Worm (Caenorhabditis elegans): ENCODE measurements around the gene pals-31.

pals-31 gene

ce11 chrV:676090-676489, 39.7 kb downstream of the pals-31 start:
- TF ChIP-seq hmg-4 (GFP tag; optimal IDR thresholded peaks at IDR 0.05): no peak
- no peak for TF ChIP-seq hmbx-1 (tag; optimal IDR thresholded peaks at IDR 0.05)
- TF ChIP-seq scrt-1 (GFP tag; IDR thresholded peaks at IDR 0.05): no peak
- no peak for TF ChIP-seq pes-1 (GFP tag; IDR thresholded peaks at IDR 0.05)
- TF ChIP-seq ceh-13 (GFP tag; optimal IDR thresholded peaks at IDR 0.05): no peak
- no peak for TF ChIP-seq aly-1 (tag; optimal IDR thresholded peaks at IDR 0.05)
- no peak for TF ChIP-seq ets-7 (tag; optimal IDR thresholded peaks at IDR 0.05)
- no peak for TF ChIP-seq B0310.2 (tag; optimal IDR thresholded peaks at IDR 0.05)
- no peak for TF ChIP-seq tbx-11 (GFP tag; IDR thresholded peaks at IDR 0.05)
- no peak for TF ChIP-seq tbx-37 (GFP tag; conservative IDR thresholded peaks at IDR 0.05)
- TF ChIP-seq tra-4 (tag; optimal IDR thresholded peaks at IDR 0.05): no peak
- TF ChIP-seq ceh-36 (tag; optimal IDR thresholded peaks at IDR 0.05): no peak
- no peak for TF ChIP-seq ama-1 (optimal IDR thresholded peaks at IDR 0.05)
- TF ChIP-seq F13C5.2 (tag; optimal IDR thresholded peaks at IDR 0.05): no peak
- no peak for TF ChIP-seq sea-1 (GFP tag; conservative IDR thresholded peaks at IDR 0.05)

- TF ChIP-seq tbx-37 (GFP tag; conservative IDR thresholded peaks at IDR 0.05) (no peak), sea-1 (GFP tag; conservative IDR thresholded peaks at IDR 0.05) (no peak), flt-1 (GFP tag; IDR thresholded peaks at IDR 0.05) (no peak), aly-1 (tag; optimal IDR thresholded peaks at IDR 0.05) (no peak), hmbx-1 (tag; optimal IDR thresholded peaks at IDR 0.05) (no peak), ceh-36 (tag; optimal IDR thresholded peaks at IDR 0.05) (no peak), B0310.2 (tag; optimal IDR thresholded peaks at IDR 0.05) (no peak), ceh-13 (GFP tag; optimal IDR thresholded peaks at IDR 0.05) (no peak), hnd-1 (tag; optimal IDR thresholded peaks at IDR 0.05) (no peak), ama-1 (optimal IDR thresholded peaks at IDR 0.05) (no peak)
These were observed 40.2 kb downstream of the pals-31 start, which contains the start of the genes fbxa-72 and srx-21 for ce11 chrV:676550-677084. fbxa-72 (minus strand) TSS chrV:676753. srx-21 (plus strand) TSS chrV:677034.

- TF ChIP-seq hmg-4 (GFP tag; optimal IDR thresholded peaks at IDR 0.05): no peak
These were observed 43.3 kb downstream of the pals-31 start, which contains the start of gene srx-22 for ce11 chrV:679663-680062. srx-22 (plus strand) TSS chrV:679963.

ce11 chrV:682031-682430, 45.6 kb downstream of the pals-31 start, which contains the start of gene srx-23:
srx-23 (plus strand) TSS chrV:682331.
- no peak for TF ChIP-seq scrt-1 (GFP tag; IDR thresholded peaks at IDR 0.05)
- no peak for TF ChIP-seq pes-1 (GFP tag; IDR thresholded peaks at IDR 0.05)
- no peak for TF ChIP-seq ceh-13 (GFP tag; optimal IDR thresholded peaks at IDR 0.05)
- no peak for TF ChIP-seq ceh-36 (tag; optimal IDR thresholded peaks at IDR 0.05)
- TF ChIP-seq tbx-37 (GFP tag; conservative IDR thresholded peaks at IDR 0.05): no peak
- TF ChIP-seq tra-4 (tag; optimal IDR thresholded peaks at IDR 0.05): no peak
- no peak for TF ChIP-seq ama-1 (optimal IDR thresholded peaks at IDR 0.05)
- TF ChIP-seq ets-7 (tag; optimal IDR thresholded peaks at IDR 0.05): no peak
- TF ChIP-seq hmbx-1 (tag; optimal IDR thresholded peaks at IDR 0.05): no peak
- TF ChIP-seq hmg-4 (GFP tag; optimal IDR thresholded peaks at IDR 0.05): no peak
- TF ChIP-seq hnd-1 (tag; optimal IDR thresholded peaks at IDR 0.05): no peak
- TF ChIP-seq flt-1 (GFP tag; IDR thresholded peaks at IDR 0.05): no peak
- TF ChIP-seq F13C5.2 (tag; optimal IDR thresholded peaks at IDR 0.05): no peak

ce11 chrV:683858-684257, 47.5 kb downstream of the pals-31 start, which contains the start of gene F31F4.1:
F31F4.1 (plus strand) TSS chrV:684060.
- TF ChIP-seq hmbx-1 (tag; optimal IDR thresholded peaks at IDR 0.05) (no peak), aly-1 (tag; optimal IDR thresholded peaks at IDR 0.05) (no peak), tbx-11 (GFP tag; IDR thresholded peaks at IDR 0.05) (no peak), hmg-4 (GFP tag; optimal IDR thresholded peaks at IDR 0.05) (no peak), tra-4 (tag; optimal IDR thresholded peaks at IDR 0.05) (no peak), B0310.2 (tag; optimal IDR thresholded peaks at IDR 0.05) (no peak), F13C5.2 (tag; optimal IDR thresholded peaks at IDR 0.05) (no peak), flt-1 (GFP tag; IDR thresholded peaks at IDR 0.05) (no peak), hnd-1 (tag; optimal IDR thresholded peaks at IDR 0.05) (no peak)
